Worm (Caenorhabditis elegans): ENCODE data around the gene R05D3.3.

R05D3.3 gene

DNA sequence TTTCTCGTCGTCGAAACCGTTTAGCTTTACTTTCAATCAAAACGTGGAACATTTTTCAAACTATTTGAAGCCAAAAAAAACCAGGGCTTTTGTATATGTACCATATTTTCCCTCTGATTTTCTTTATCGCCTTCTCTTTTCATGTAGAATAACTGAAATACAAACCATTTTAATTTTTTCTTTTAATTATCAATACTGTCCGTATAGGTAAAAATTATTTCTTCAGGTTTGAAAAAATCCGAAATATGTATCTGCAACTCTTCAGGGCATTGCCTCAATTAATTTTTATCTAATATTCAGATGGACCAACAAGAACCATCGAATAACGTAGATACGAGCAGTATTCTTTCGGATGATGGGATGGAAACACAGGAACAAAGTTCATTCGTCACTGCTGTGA is 11.2 kb downstream of the R05D3.3 start, which contains the start of gene met-2:
Gene met-2 (plus strand): TSS at position 301 of the 400 bp plus-strand sequence.
- no peak for TF ChIP-seq hmg-11 (tag; optimal IDR thresholded peaks at IDR 0.05)
- no peak for TF ChIP-seq mml-1 (tag; optimal IDR thresholded peaks at IDR 0.05)
- TF ChIP-seq nhr-23 (tag; optimal IDR thresholded peaks at IDR 0.05): peak; percentile 10

DNA sequence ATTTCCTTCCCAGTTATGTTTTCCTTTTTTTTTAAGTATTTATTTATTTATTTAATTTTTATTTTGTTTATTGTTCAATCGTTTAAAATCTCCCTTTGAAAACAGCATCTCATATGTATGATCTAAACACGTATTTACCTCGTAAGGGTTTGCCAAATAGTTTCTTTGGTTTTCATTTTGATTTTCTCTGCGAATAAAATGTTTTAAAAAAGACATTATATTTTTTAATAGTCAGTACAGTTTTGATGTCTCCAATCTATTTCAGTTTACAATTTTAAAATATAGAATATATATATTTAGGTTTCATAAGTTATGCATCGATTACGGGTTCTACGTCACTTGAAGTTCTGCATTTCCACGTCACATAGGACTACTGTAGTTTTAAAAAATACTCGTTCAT is 16.8 kb downstream of the R05D3.3 start, which contains the start of gene R05D3.12:
Gene R05D3.12 (plus strand): TSS at position 301 of the 400 bp plus-strand sequence.
- TF ChIP-seq ceh-28 (tag; optimal IDR thresholded peaks at IDR 0.05) (no peak), unc-62 (GFP tag; optimal IDR thresholded peaks at IDR 0.05) (no peak), hmg-11 (tag; optimal IDR thresholded peaks at IDR 0.05) (no peak), mdl-1 (tag; optimal IDR thresholded peaks at IDR 0.05) (no peak), ztf-4 (tag; optimal IDR thresholded peaks at IDR 0.05) (no peak), elt-2 (tag; optimal IDR thresholded peaks at IDR 0.05) (no peak), nhr-76 (tag; optimal IDR thresholded peaks at IDR 0.05) (no peak), ama-1 (optimal IDR thresholded peaks at IDR 0.05) (no peak), tbx-2 (tag; optimal IDR thresholded peaks at IDR 0.05) (no peak), elt-1 (tag; optimal IDR thresholded peaks at IDR 0.05) (no peak), jun-1 (tag; optimal IDR thresholded peaks at IDR 0.05) (no peak), eor-1 (tag; optimal IDR thresholded peaks at IDR 0.05) (no peak), pqm-1 (tag; optimal IDR thresholded peaks at IDR 0.05) (no peak), fkh-2 (tag; optimal IDR thresholded peaks at IDR 0.05) (no peak), ceh-16 (tag; optimal IDR thresholded peaks at IDR 0.05) (no peak), elt-3 (tag; optimal IDR thresholded peaks at IDR 0.05) (no peak), egl-5 (tag; optimal IDR thresholded peaks at IDR 0.05) (no peak), aly-2 (tag; optimal IDR thresholded peaks at IDR 0.05) (no peak), nhr-67 (tag; optimal IDR thresholded peaks at IDR 0.05) (no peak), skn-1 (tag; optimal IDR thresholded peaks at IDR 0.05) (no peak)

DNA sequence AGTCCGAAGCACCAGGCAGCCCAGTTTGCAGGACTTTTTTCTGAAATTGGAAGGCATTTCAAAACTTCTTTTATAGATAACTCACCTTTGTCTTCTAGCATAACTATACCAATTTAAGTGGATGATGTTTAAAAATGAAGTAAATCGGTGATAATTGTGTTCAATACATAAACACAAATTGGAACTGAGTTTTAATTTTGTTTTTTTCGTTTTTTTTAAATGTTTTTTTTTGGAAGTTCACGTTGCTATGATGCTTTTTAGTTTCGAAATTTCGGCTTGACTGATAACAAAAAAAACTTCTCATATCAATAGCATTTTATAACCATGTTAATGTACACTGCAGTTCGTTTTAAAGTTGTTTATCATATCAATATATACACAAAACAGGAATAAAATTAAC is 25.7 kb downstream of the R05D3.3 start, which contains the start of gene ZK353.4:
Gene ZK353.4 (minus strand): TSS at position 101 of the 400 bp plus-strand sequence.
- no peak for TF ChIP-seq snpc-4 (tag; optimal IDR thresholded peaks at IDR 0.05)
- no peak for TF ChIP-seq nhr-237 (tag; optimal IDR thresholded peaks at IDR 0.05)
- no peak for TF ChIP-seq nhr-43 (tag; optimal IDR thresholded peaks at IDR 0.05; ENCODE audit: poor library complexity, severe bottlenecking)
- no peak for TF ChIP-seq nhr-77 (tag; optimal IDR thresholded peaks at IDR 0.05)
- TF ChIP-seq elt-2 (tag; optimal IDR thresholded peaks at IDR 0.05): no peak
- no peak for TF ChIP-seq ceh-82 (tag; optimal IDR thresholded peaks at IDR 0.05)
- no peak for TF ChIP-seq elt-1 (tag; optimal IDR thresholded peaks at IDR 0.05)
- no peak for TF ChIP-seq pqm-1 (tag; optimal IDR thresholded peaks at IDR 0.05)
- TF ChIP-seq ZK546.5 (tag; optimal IDR thresholded peaks at IDR 0.05): no peak
- no peak for TF ChIP-seq lin-39 (tag; optimal IDR thresholded peaks at IDR 0.05)
- no peak for TF ChIP-seq jun-1 (tag; optimal IDR thresholded peaks at IDR 0.05)
- TF ChIP-seq zag-1 (tag; optimal IDR thresholded peaks at IDR 0.05): no peak
- no peak for TF ChIP-seq mdl-1 (tag; optimal IDR thresholded peaks at IDR 0.05)
- no peak for TF ChIP-seq nhr-23 (tag; optimal IDR thresholded peaks at IDR 0.05)
- no peak for TF ChIP-seq mml-1 (tag; optimal IDR thresholded peaks at IDR 0.05)
- TF ChIP-seq eor-1 (tag; optimal IDR thresholded peaks at IDR 0.05): no peak
- TF ChIP-seq nhr-28 (tag; optimal IDR thresholded peaks at IDR 0.05): no peak
- TF ChIP-seq daf-12 (tag; optimal IDR thresholded peaks at IDR 0.05): no peak

DNA sequence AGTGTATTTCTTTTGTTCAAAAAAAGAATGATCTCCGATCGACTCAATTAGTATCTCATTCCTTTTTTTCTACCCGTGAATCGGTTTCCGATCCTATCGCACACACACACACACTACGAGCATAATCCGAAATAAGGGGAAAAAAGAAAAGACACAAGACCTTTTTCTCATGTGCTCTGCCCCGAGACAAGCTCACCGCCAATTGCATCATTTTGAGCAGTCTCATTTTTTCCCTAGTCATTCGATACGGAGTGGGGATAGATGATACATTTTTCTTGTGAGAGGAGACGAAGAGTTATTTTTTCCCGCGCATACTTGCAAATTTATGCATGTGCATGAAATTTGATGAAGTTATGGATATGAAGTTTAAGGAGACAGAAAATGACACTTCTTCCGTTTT is 28.5 kb downstream of the R05D3.3 start:
- TF ChIP-seq fkh-10 (GFP tag; optimal IDR thresholded peaks at IDR 0.05): peak; percentile 29
- TF ChIP-seq elt-1 (tag; optimal IDR thresholded peaks at IDR 0.05): no peak
- peak; percentile 38 for TF ChIP-seq hmg-11 (tag; optimal IDR thresholded peaks at IDR 0.05)
- peak; percentile 10 for TF ChIP-seq tbx-2 (tag; optimal IDR thresholded peaks at IDR 0.05)
- TF ChIP-seq fkh-2 (tag; optimal IDR thresholded peaks at IDR 0.05): no peak
- peak; percentile 50 for TF ChIP-seq lin-39 (tag; optimal IDR thresholded peaks at IDR 0.05)
- TF ChIP-seq nfya-1 (tag; optimal IDR thresholded peaks at IDR 0.05; ENCODE audit: insufficient read depth): peak; percentile 71
- no peak for TF ChIP-seq ztf-11 (tag; optimal IDR thresholded peaks at IDR 0.05)
